Fruit fly (Drosophila melanogaster): ENCODE measurements around the gene CG14930.

CG14930 gene

dm6 chr2L:11471979-11472514 lies 49.0 kb downstream of the CG14930 start:
- TF ChIP-seq Hr78 (GFP tag; optimal IDR thresholded peaks at IDR 0.05) (no peak), jim (GFP tag; optimal IDR thresholded peaks at IDR 0.05) (no peak), N (GFP tag; optimal IDR thresholded peaks at IDR 0.05) (no peak), woc (GFP tag; optimal IDR thresholded peaks at IDR 0.05) (no peak), br (GFP tag; optimal IDR thresholded peaks at IDR 0.05) (no peak), sage (GFP tag; optimal IDR thresholded peaks at IDR 0.05) (no peak), Vsx2 (GFP tag; optimal IDR thresholded peaks at IDR 0.05; ENCODE audit: partially characterized antibody) (no peak), Hnf4 (GFP tag; optimal IDR thresholded peaks at IDR 0.05) (no peak), dsf (GFP tag; optimal IDR thresholded peaks at IDR 0.05; ENCODE audit: borderline replicate concordance) (no peak)

Measured in whole organism, wandering third instar larva.